Worm (Caenorhabditis elegans) whole organism, mixed stage, embryonic: ENCODE data around the gene JC8.7.

Experiments
- M03D4.4 ChIP-seq: sonication (generic microtip); optimal IDR thresholded peaks from 2 replicates; lab custom pipeline; 2017; ENCODE audit warnings: mild to moderate bottlenecking, missing genetic modification characterization, missing compliant biosample characterization
- bed-3 ChIP-seq: fragments of 200-800 bp; sonication (Bioruptor generic); optimal IDR thresholded peaks from 3 replicates; lab custom pipeline; 2018; ENCODE audit warnings: mild to moderate bottlenecking, missing genetic modification characterization, moderate library complexity, missing compliant biosample characterization
- blmp-1 ChIP-seq: fragments of 150-350 bp; optimal IDR thresholded peaks from 2 replicates; lab custom pipeline; 2014; ENCODE audit warnings: missing biosample characterization, missing genetic modification characterization
- ceh-39 ChIP-seq: fragments of 150-350 bp; optimal IDR thresholded peaks from 2 replicates; lab custom pipeline; 2014; ENCODE audit warnings: missing biosample characterization, missing genetic modification characterization
- ceh-43 ChIP-seq: fragments of 200-800 bp; sonication (Bioruptor generic); optimal IDR thresholded peaks from 2 replicates; lab custom pipeline; 2018; ENCODE audit warnings: mild to moderate bottlenecking, missing genetic modification characterization, moderate library complexity, missing compliant biosample characterization
- ceh-83 ChIP-seq: fragments of 200-800 bp; sonication (Bioruptor generic); optimal IDR thresholded peaks from 2 replicates; lab custom pipeline; 2018; ENCODE audit warnings: mild to moderate bottlenecking, missing genetic modification characterization, missing compliant biosample characterization
- ces-1 ChIP-seq: fragments of 150-350 bp; optimal IDR thresholded peaks from 2 replicates; lab custom pipeline; 2014; ENCODE audit warnings: missing biosample characterization, missing genetic modification reagents, missing genetic modification characterization
- cnd-1 ChIP-seq: fragments of 200-800 bp; sonication (Bioruptor generic); optimal IDR thresholded peaks from 2 replicates; lab custom pipeline; 2018; ENCODE audit warnings: mild to moderate bottlenecking, missing genetic modification characterization, missing compliant biosample characterization
- drap-1 ChIP-seq: fragments of 200-800 bp; sonication (Bioruptor generic); optimal IDR thresholded peaks from 3 replicates; lab custom pipeline; 2018; ENCODE audit warnings: mild to moderate bottlenecking, missing genetic modification characterization, missing compliant biosample characterization
- elt-1 ChIP-seq: sonication (generic microtip); optimal IDR thresholded peaks from 2 replicates; lab custom pipeline; 2017; ENCODE audit warnings: missing genetic modification characterization, mild to moderate bottlenecking, missing compliant biosample characterization, antibody characterized with exemption, moderate library complexity, borderline replicate concordance; ENCODE audit not compliant: insufficient read depth
- elt-3 ChIP-seq: fragments of 150-350 bp; optimal IDR thresholded peaks from 2 replicates; lab custom pipeline; 2014; ENCODE audit warnings: missing biosample characterization, missing genetic modification characterization
- flh-1 ChIP-seq: fragments of 200-800 bp; sonication (Bioruptor generic); optimal IDR thresholded peaks from 2 replicates; lab custom pipeline; 2018; ENCODE audit warnings: mild to moderate bottlenecking, missing genetic modification characterization, moderate library complexity, missing compliant biosample characterization
- ham-2 ChIP-seq: fragments of 200-800 bp; sonication (Bioruptor generic); optimal IDR thresholded peaks from 2 replicates; lab custom pipeline; 2018; ENCODE audit warnings: mild to moderate bottlenecking, missing genetic modification characterization, missing compliant biosample characterization
- hlh-1 ChIP-seq: fragments of 150-350 bp; optimal IDR thresholded peaks from 2 replicates; lab custom pipeline; 2014; ENCODE audit warnings: missing biosample characterization, missing genetic modification reagents, missing genetic modification characterization
- lin-13 ChIP-seq: fragments of 150-350 bp; optimal IDR thresholded peaks from 2 replicates; lab custom pipeline; 2014; ENCODE audit warnings: missing biosample characterization, missing genetic modification characterization
- lin-32 ChIP-seq: fragments of 200-800 bp; sonication (Bioruptor generic); optimal IDR thresholded peaks from 2 replicates; lab custom pipeline; 2018; ENCODE audit warnings: mild to moderate bottlenecking, missing genetic modification characterization, missing compliant biosample characterization
- mab-5 ChIP-seq: fragments of 150-350 bp; optimal IDR thresholded peaks from 2 replicates; lab custom pipeline; 2014; ENCODE audit warnings: missing biosample characterization, missing genetic modification characterization
- mep-1 ChIP-seq: fragments of 150-350 bp; optimal IDR thresholded peaks from 2 replicates; lab custom pipeline; 2017; ENCODE audit warnings: missing biosample characterization, missing genetic modification reagents, missing genetic modification characterization, inconsistent platforms
- mls-2 ChIP-seq: sonication (generic microtip); optimal IDR thresholded peaks from 2 replicates; lab custom pipeline; 2016; ENCODE audit warnings: mild to moderate bottlenecking, missing genetic modification characterization, moderate library complexity, missing compliant biosample characterization
- nhr-12 ChIP-seq: fragments of 150-350 bp; optimal IDR thresholded peaks from 2 replicates; lab custom pipeline; 2014; ENCODE audit warnings: missing biosample characterization, missing genetic modification characterization
- nhr-2 ChIP-seq: fragments of 150-350 bp; optimal IDR thresholded peaks from 2 replicates; lab custom pipeline; 2014; ENCODE audit warnings: missing biosample characterization, missing genetic modification characterization
- nhr-237 ChIP-seq: fragments of 150-350 bp; optimal IDR thresholded peaks from 2 replicates; lab custom pipeline; 2014; ENCODE audit warnings: missing biosample characterization, missing genetic modification characterization
- nhr-76 ChIP-seq: sonication (generic microtip); optimal IDR thresholded peaks from 2 replicates; lab custom pipeline; 2017; ENCODE audit warnings: missing biosample characterization, missing genetic modification characterization
- pha-4 ChIP-seq: fragments of 150-350 bp; optimal IDR thresholded peaks from 2 replicates; lab custom pipeline; 2018; ENCODE audit warnings: missing biosample characterization, missing genetic modification reagents, missing genetic modification characterization
- snpc-4 ChIP-seq: fragments of 150-350 bp; optimal IDR thresholded peaks from 2 replicates; lab custom pipeline; 2014; ENCODE audit warnings: missing biosample characterization, missing genetic modification characterization
- sptf-1 ChIP-seq: sonication (generic microtip); optimal IDR thresholded peaks from 2 replicates; lab custom pipeline; 2017; ENCODE audit warnings: mild to moderate bottlenecking, missing genetic modification characterization, moderate library complexity, missing compliant biosample characterization
- tbx-8 ChIP-seq: fragments of 200-800 bp; sonication (Bioruptor generic); optimal IDR thresholded peaks from 2 replicates; lab custom pipeline; 2018; ENCODE audit warnings: mild to moderate bottlenecking, missing genetic modification characterization, moderate library complexity, missing compliant biosample characterization
- unc-120 ChIP-seq: sonication (generic microtip); optimal IDR thresholded peaks from 2 replicates; lab custom pipeline; 2017; ENCODE audit warnings: missing genetic modification characterization, missing compliant biosample characterization; ENCODE audit not compliant: poor library complexity, severe bottlenecking
- unc-39 ChIP-seq: fragments of 150-350 bp; optimal IDR thresholded peaks from 2 replicates; lab custom pipeline; 2014; ENCODE audit warnings: missing biosample characterization, missing genetic modification characterization
- unc-62 ChIP-seq: fragments of 150-350 bp; optimal IDR thresholded peaks from 2 replicates; lab custom pipeline; 2014; ENCODE audit warnings: missing biosample characterization, missing genetic modification reagents, missing genetic modification characterization
- ztf-11 ChIP-seq: fragments of 150-350 bp; optimal IDR thresholded peaks from 2 replicates; lab custom pipeline; 2014; ENCODE audit warnings: missing biosample characterization, missing genetic modification characterization

Gene JC8.7

ce11 chrIV:13241340-13241739 lies 5.7 kb upstream of the JC8.7 start:
- TF ChIP-seq nhr-2 (tag; lab: Kevin White, UChicago), result no peak
- TF ChIP-seq lin-32, result no peak
- TF ChIP-seq cnd-1, result no peak
- no peak for TF ChIP-seq ceh-83 (GFP tag; lab: Kevin White, UChicago)
- TF ChIP-seq bed-3 (GFP tag; lab: Kevin White, UChicago), result no peak

DNA sequence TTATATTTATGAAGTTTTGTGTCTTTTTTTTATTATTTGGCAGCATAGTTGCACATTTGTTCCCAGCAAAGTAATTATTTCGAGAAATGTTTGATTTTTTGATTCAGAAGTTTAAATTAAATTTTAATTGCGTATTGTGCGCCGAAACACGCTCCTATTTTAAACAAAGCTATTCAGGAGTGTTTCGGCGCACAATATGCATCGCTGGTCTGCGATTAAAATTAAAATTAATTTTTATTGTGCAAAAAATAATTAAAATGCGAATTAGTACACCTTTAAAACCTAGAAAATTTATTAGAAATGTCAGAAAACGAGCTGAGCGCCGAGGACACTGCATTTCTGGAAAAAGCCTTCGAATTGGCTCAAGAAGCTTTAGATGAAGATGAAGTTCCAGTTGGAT lies 3.7 kb upstream of the JC8.7 start, which contains the start of gene JC8.4:
Gene JC8.4 (plus strand): TSS at position 301 of the 400 bp plus-strand sequence.
- TF ChIP-seq pha-4 (tag; lab: Kevin White, UChicago) (no peak), lin-32 (no peak), mab-5 (tag; lab: Kevin White, UChicago) (no peak), mep-1 (no peak), elt-3 (tag; lab: Kevin White, UChicago) (no peak), ces-1 (GFP tag; lab: Kevin White, UChicago) (no peak), bed-3 (GFP tag; lab: Kevin White, UChicago) (no peak), elt-1 (no peak), tbx-8 (GFP tag; lab: Kevin White, UChicago) (no peak), cnd-1 (no peak), hlh-1 (tag; lab: Kevin White, UChicago) (no peak), ceh-39 (tag; lab: Kevin White, UChicago) (no peak), blmp-1 (tag; lab: Kevin White, UChicago) (no peak), unc-39 (tag; lab: Kevin White, UChicago) (no peak), nhr-12 (tag; lab: Kevin White, UChicago) (no peak), mls-2 (tag; lab: Kevin White, UChicago) (no peak)

- TF ChIP-seq elt-1 (no peak), nhr-237 (tag; lab: Kevin White, UChicago) (no peak), unc-120 (no peak), ces-1 (GFP tag; lab: Kevin White, UChicago) (no peak), blmp-1 (tag; lab: Kevin White, UChicago) (no peak), unc-62 (GFP tag; lab: Kevin White, UChicago) (no peak), hlh-1 (tag; lab: Kevin White, UChicago) (no peak), sptf-1 (no peak), snpc-4 (tag; lab: Kevin White, UChicago) (no peak), ztf-11 (no peak), lin-13 (tag; lab: Kevin White, UChicago) (no peak), nhr-76 (tag; lab: Kevin White, UChicago) (no peak)
Measured at ce11 chrIV:13244024-13244423, 3.0 kb upstream of the JC8.7 start, which contains the start of gene cox-11. TSS of gene cox-11 (plus strand) at chrIV:13244324.

DNA sequence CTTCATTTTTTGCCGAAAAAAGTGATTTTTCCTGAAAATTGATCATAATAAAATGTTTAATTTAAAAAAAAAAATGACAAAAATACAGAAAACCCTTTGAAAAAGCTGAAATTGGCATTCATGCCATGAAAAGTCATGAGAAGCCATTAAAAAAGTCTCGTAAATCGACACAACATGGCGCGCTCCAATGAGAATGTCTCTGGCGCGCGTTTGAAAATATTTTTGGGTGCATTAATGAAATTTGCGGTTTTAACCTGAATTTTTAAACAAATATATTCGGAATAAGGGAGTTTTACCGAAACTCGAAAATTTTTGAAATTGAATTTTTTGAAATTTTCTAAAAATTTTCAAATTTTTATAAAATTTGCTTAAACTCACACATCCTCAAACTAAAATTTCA lies 719 bp downstream of the JC8.7 start:
- no peak for TF ChIP-seq ceh-43 (GFP tag; lab: Kevin White, UChicago)
- no peak for TF ChIP-seq hlh-1 (tag; lab: Kevin White, UChicago)
- no peak for TF ChIP-seq nhr-12 (tag; lab: Kevin White, UChicago)
- TF ChIP-seq mab-5 (tag; lab: Kevin White, UChicago), result no peak
- TF ChIP-seq nhr-237 (tag; lab: Kevin White, UChicago), result no peak
- no peak for TF ChIP-seq pha-4 (tag; lab: Kevin White, UChicago)
- no peak for TF ChIP-seq sptf-1
- TF ChIP-seq unc-62 (GFP tag; lab: Kevin White, UChicago), result no peak

ce11 chrIV:13250243-13250642 lies 3.2 kb downstream of the JC8.7 start:
- no peak for TF ChIP-seq M03D4.4 (tag; lab: Kevin White, UChicago)
- no peak for TF ChIP-seq ces-1 (GFP tag; lab: Kevin White, UChicago)
- no peak for TF ChIP-seq flh-1
- TF ChIP-seq ham-2 (GFP tag; lab: Kevin White, UChicago), result no peak
- TF ChIP-seq lin-13 (tag; lab: Kevin White, UChicago), result no peak
- no peak for TF ChIP-seq mab-5 (tag; lab: Kevin White, UChicago)
- no peak for TF ChIP-seq sptf-1
- no peak for TF ChIP-seq nhr-76 (tag; lab: Kevin White, UChicago)
- TF ChIP-seq tbx-8 (GFP tag; lab: Kevin White, UChicago), result no peak
- TF ChIP-seq, all 35 proteins: peak for 0

DNA sequence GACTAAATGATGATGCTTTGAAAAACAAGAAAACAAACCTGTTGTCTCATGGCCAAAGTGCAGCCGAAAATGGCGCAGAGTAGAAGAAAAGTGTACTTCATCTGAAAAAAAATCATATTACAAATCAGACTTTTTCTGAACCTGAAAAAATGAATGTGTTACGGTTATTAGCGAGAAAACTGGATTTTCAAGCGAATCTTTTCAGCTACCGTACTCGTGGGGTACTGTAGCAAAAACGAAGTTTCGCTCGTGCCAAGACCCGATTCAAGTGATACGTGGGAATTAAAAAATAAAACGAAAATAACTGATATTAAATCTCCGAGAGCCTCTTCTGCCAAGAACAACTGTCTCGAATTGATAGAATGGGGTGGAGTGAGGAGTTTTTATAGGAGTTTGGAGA lies 5.2 kb downstream of the JC8.7 start, which contains the start of gene ttr-51:
Gene ttr-51 (minus strand): TSS at position 101 of the 400 bp plus-strand sequence.
- no peak for TF ChIP-seq ces-1 (GFP tag; lab: Kevin White, UChicago)
- TF ChIP-seq drap-1 (GFP tag; lab: Kevin White, UChicago), result no peak
- no peak for TF ChIP-seq elt-3 (tag; lab: Kevin White, UChicago)
- TF ChIP-seq ztf-11, result no peak
- TF ChIP-seq ceh-43 (GFP tag; lab: Kevin White, UChicago), result no peak
- TF ChIP-seq nhr-2 (tag; lab: Kevin White, UChicago), result no peak
- TF ChIP-seq tbx-8 (GFP tag; lab: Kevin White, UChicago), result no peak
